In genomic region chrIII:7376143-7376802, ce11 we compare ENCODE assay signal across 5 worm cellular contexts.
TF ChIP-seq lines count a peak whose summit lies in the region.

No protein-coding gene starts in this region.

TF ChIP-seq in whole organism, L1 larva, 84 proteins besides CTCF, POLR2A, EP300 and RAD21 (continues in another document):
- TF ChIP-seq lin-15B (tag; optimal IDR thresholded peaks at IDR 0.05; lab: Kevin White, UChicago) (no peak), nhr-84 (tag; optimal IDR thresholded peaks at IDR 0.05; lab: Kevin White, UChicago) (no peak), grh-1 (GFP tag; IDR thresholded peaks at IDR 0.05; lab: Robert Waterston, UW) (peak; percentile 89), sox-4 (tag; optimal IDR thresholded peaks at IDR 0.05; lab: Kevin White, UChicago) (no peak), swsn-7 (tag; optimal IDR thresholded peaks at IDR 0.05; lab: Kevin White, UChicago) (peak; percentile 68), elt-3 (tag; optimal IDR thresholded peaks at IDR 0.05; lab: Kevin White, UChicago) (peak in 5 of 6 experiments; percentile 14 to 91 (median 53)), nhr-76 (tag; optimal IDR thresholded peaks at IDR 0.05; lab: Kevin White, UChicago) (no peak), unc-98 (GFP tag; IDR thresholded peaks at IDR 0.05; lab: Robert Waterston, UW) (no peak), elt-2 (tag; optimal IDR thresholded peaks at IDR 0.05; lab: Kevin White, UChicago) (no peak), lin-39 (tag; optimal IDR thresholded peaks at IDR 0.05; lab: Kevin White, UChicago) (no peak), F16B12.6 (tag; optimal IDR thresholded peaks at IDR 0.05; lab: Kevin White, UChicago) (peak; percentile 27), snu-23 (GFP tag; optimal IDR thresholded peaks at IDR 0.05; lab: Kevin White, UChicago) (peak; percentile 96), efl-3 (GFP tag; optimal IDR thresholded peaks at IDR 0.05; lab: Kevin White, UChicago) (no peak), blmp-1 (tag; optimal IDR thresholded peaks at IDR 0.05; lab: Kevin White, UChicago) (peak; percentile 89), fos-1 (tag; optimal IDR thresholded peaks at IDR 0.05; lab: Kevin White, UChicago) (no peak), unc-62 (GFP tag; optimal IDR thresholded peaks at IDR 0.05; lab: Kevin White, UChicago) (no peak), nhr-28 (tag; optimal IDR thresholded peaks at IDR 0.05; lab: Kevin White, UChicago) (no peak), jun-1 (tag; optimal IDR thresholded peaks at IDR 0.05; lab: Kevin White, UChicago) (peak; percentile 58), egl-13 (tag; optimal IDR thresholded peaks at IDR 0.05; lab: Kevin White, UChicago) (no peak)

TF ChIP-seq in whole organism, L3 larva, 47 proteins besides CTCF, POLR2A, EP300 and RAD21 (continues in another document):
- TF ChIP-seq ama-1 (optimal IDR thresholded peaks at IDR 0.05; lab: Kevin White, UChicago), result peak; percentile 70
- no peak for TF ChIP-seq ceh-28 (tag; optimal IDR thresholded peaks at IDR 0.05; lab: Kevin White, UChicago)
- no peak for TF ChIP-seq nhr-77 (tag; optimal IDR thresholded peaks at IDR 0.05; lab: Kevin White, UChicago)
- no peak for TF ChIP-seq ztf-11 (tag; optimal IDR thresholded peaks at IDR 0.05; lab: Kevin White, UChicago)
- TF ChIP-seq nfya-1 (tag; optimal IDR thresholded peaks at IDR 0.05; lab: Kevin White, UChicago; ENCODE audit: insufficient read depth), result peak; percentile 57
- TF ChIP-seq aly-2 (tag; optimal IDR thresholded peaks at IDR 0.05; lab: Kevin White, UChicago), result no peak
- peak; percentile 25 for TF ChIP-seq mml-1 (tag; optimal IDR thresholded peaks at IDR 0.05; lab: Kevin White, UChicago)
- TF ChIP-seq ztf-4 (tag; optimal IDR thresholded peaks at IDR 0.05; lab: Kevin White, UChicago), result no peak
- TF ChIP-seq hmg-11 (tag; optimal IDR thresholded peaks at IDR 0.05; lab: Kevin White, UChicago), result peak; percentile 11
- peak; percentile 77 for TF ChIP-seq fos-1 (tag; optimal IDR thresholded peaks at IDR 0.05; lab: Kevin White, UChicago)
- no peak for TF ChIP-seq zag-1 (tag; optimal IDR thresholded peaks at IDR 0.05; lab: Kevin White, UChicago)
- TF ChIP-seq nhr-237 (tag; optimal IDR thresholded peaks at IDR 0.05; lab: Kevin White, UChicago), result no peak
- peak; percentile 96 for TF ChIP-seq nhr-23 (tag; optimal IDR thresholded peaks at IDR 0.05; lab: Kevin White, UChicago)
- TF ChIP-seq snpc-4 (tag; optimal IDR thresholded peaks at IDR 0.05; lab: Kevin White, UChicago), result no peak
- TF ChIP-seq nhr-43 (tag; optimal IDR thresholded peaks at IDR 0.05; lab: Kevin White, UChicago; ENCODE audit: poor library complexity, severe bottlenecking), result peak; percentile 95
- peak; percentile 64 for TF ChIP-seq jun-1 (tag; optimal IDR thresholded peaks at IDR 0.05; lab: Kevin White, UChicago)
- TF ChIP-seq fkh-2 (tag; optimal IDR thresholded peaks at IDR 0.05; lab: Kevin White, UChicago), result no peak
- TF ChIP-seq elt-2 (tag; optimal IDR thresholded peaks at IDR 0.05; lab: Kevin White, UChicago), result peak; percentile 73
- TF ChIP-seq ceh-16 (tag; optimal IDR thresholded peaks at IDR 0.05; lab: Kevin White, UChicago), result no peak

TF ChIP-seq in whole organism, early embryonic, 17 proteins besides CTCF, POLR2A, EP300 and RAD21:
- TF ChIP-seq B0310.2 (tag; optimal IDR thresholded peaks at IDR 0.05; lab: Kevin White, UChicago) (no peak), hmg-4 (GFP tag; optimal IDR thresholded peaks at IDR 0.05; lab: Kevin White, UChicago) (peak; percentile 86), hnd-1 (tag; optimal IDR thresholded peaks at IDR 0.05; lab: Kevin White, UChicago) (no peak)

TF ChIP-seq in whole organism, midembryonic, 9 proteins besides CTCF, POLR2A, EP300 and RAD21:
- TF ChIP-seq ztf-23 (GFP tag; IDR thresholded peaks at IDR 0.05; lab: Robert Waterston, UW) (no peak), flt-1 (GFP tag; IDR thresholded peaks at IDR 0.05; lab: Robert Waterston, UW) (0 out of 2 replicates have a peak, but pooled peaks have one; percentile 25)

TF ChIP-seq in whole organism, young adult, 124 proteins besides CTCF, POLR2A, EP300 and RAD21 (continues in another document):
- TF ChIP-seq mel-28 (tag; optimal IDR thresholded peaks at IDR 0.05; lab: Kevin White, UChicago; ENCODE audit: borderline replicate concordance) (no peak), efl-1 (GFP tag; optimal IDR thresholded peaks at IDR 0.05; lab: Kevin White, UChicago) (no peak), bed-2 (GFP tag; IDR thresholded peaks at IDR 0.05; lab: Robert Waterston, UW) (no peak), ztf-6 (GFP tag; IDR thresholded peaks at IDR 0.05; lab: Robert Waterston, UW) (no peak), rpc-1 (optimal IDR thresholded peaks at IDR 0.05; lab: Kevin White, UChicago) (no peak), rpc-1 (tag; optimal IDR thresholded peaks at IDR 0.05; lab: Kevin White, UChicago) (no peak), xnd-1 (tag; optimal IDR thresholded peaks at IDR 0.05; lab: Kevin White, UChicago) (no peak), snpc-4 (GFP tag; optimal IDR thresholded peaks at IDR 0.05; lab: Kevin White, UChicago) (no peak), snpc-4 (tag; optimal IDR thresholded peaks at IDR 0.05; lab: Kevin White, UChicago) (peak in 3 of 4 experiments; percentile 3 to 48 (median 21)), gei-17 (GFP tag; optimal IDR thresholded peaks at IDR 0.05; lab: Kevin White, UChicago) (peak; percentile 49), sdz-38 (tag; optimal IDR thresholded peaks at IDR 0.05; lab: Kevin White, UChicago) (no peak), tbx-9 (tag; optimal IDR thresholded peaks at IDR 0.05; lab: Kevin White, UChicago; ENCODE audit: borderline replicate concordance) (no peak), athp-1 (tag; optimal IDR thresholded peaks at IDR 0.05; lab: Kevin White, UChicago) (no peak), dox-1 (GFP tag; IDR thresholded peaks at IDR 0.05; lab: Robert Waterston, UW) (peak; percentile 56), lin-40 (tag; optimal IDR thresholded peaks at IDR 0.05; lab: Kevin White, UChicago) (peak; percentile 79), lag-1 (GFP tag; IDR thresholded peaks at IDR 0.05; lab: Robert Waterston, UW) (no peak), ceh-40 (GFP tag; IDR thresholded peaks at IDR 0.05; lab: Robert Waterston, UW) (no peak), rcor-1 (GFP tag; IDR thresholded peaks at IDR 0.05; lab: Robert Waterston, UW) (no peak), ztf-3 (GFP tag; optimal IDR thresholded peaks at IDR 0.05; lab: Kevin White, UChicago) (no peak), pbrm-1 (GFP tag; IDR thresholded peaks at IDR 0.05; lab: Robert Waterston, UW) (peak; percentile 22; the same call in 1 of the 2 replicates), unc-130 (GFP tag; optimal IDR thresholded peaks at IDR 0.05; lab: Kevin White, UChicago) (no peak), fkh-3 (tag; optimal IDR thresholded peaks at IDR 0.05; lab: Kevin White, UChicago) (no peak), lin-26 (GFP tag; IDR thresholded peaks at IDR 0.05; lab: Robert Waterston, UW) (0 out of 2 replicates have a peak, but pooled peaks have one; percentile 52), dpff-1 (tag; optimal IDR thresholded peaks at IDR 0.05; lab: Kevin White, UChicago) (no peak), madf-8 (GFP tag; conservative IDR thresholded peaks at IDR 0.05; lab: Robert Waterston, UW) (no peak), snpc-1.3 (tag; optimal IDR thresholded peaks at IDR 0.05; lab: Kevin White, UChicago; ENCODE audit: insufficient read depth) (no peak), tbp1 (GFP tag; optimal IDR thresholded peaks at IDR 0.05; lab: Kevin White, UChicago) (peak; percentile 63), let-526 (GFP tag; IDR thresholded peaks at IDR 0.05; lab: Robert Waterston, UW) (no peak), pha-4 (tag; optimal IDR thresholded peaks at IDR 0.05; lab: Kevin White, UChicago) (no peak), egl-18 (GFP tag; IDR thresholded peaks at IDR 0.05; lab: Robert Waterston, UW) (no peak), egrh-3 (GFP tag; IDR thresholded peaks at IDR 0.05; lab: Robert Waterston, UW) (no peak), F39B2.1 (GFP tag; IDR thresholded peaks at IDR 0.05; lab: Robert Waterston, UW) (no peak), tlf-1 (GFP tag; optimal IDR thresholded peaks at IDR 0.05; lab: Kevin White, UChicago) (peak; percentile 60), hsf-1 (GFP tag; IDR thresholded peaks at IDR 0.05; lab: Robert Waterston, UW) (peak; percentile 59; the same call in 1 of the 2 replicates), ccch-3 (GFP tag; optimal IDR thresholded peaks at IDR 0.05; lab: Kevin White, UChicago) (no peak), chd-7 (tag; optimal IDR thresholded peaks at IDR 0.05; lab: Kevin White, UChicago) (peak; percentile 80), F23B12.7 (tag; optimal IDR thresholded peaks at IDR 0.05; lab: Kevin White, UChicago; ENCODE audit: insufficient read depth) (peak; percentile 21), F57C9.4 (tag; optimal IDR thresholded peaks at IDR 0.05; lab: Kevin White, UChicago) (no peak), B0019.2 (GFP tag; conservative IDR thresholded peaks at IDR 0.05; lab: Robert Waterston, UW) (no peak), ekl-4 (GFP tag; IDR thresholded peaks at IDR 0.05; lab: Robert Waterston, UW) (peak; percentile 62), nhr-179 (tag; optimal IDR thresholded peaks at IDR 0.05; lab: Kevin White, UChicago) (no peak), ZK185.1 (tag; optimal IDR thresholded peaks at IDR 0.05; lab: Kevin White, UChicago; ENCODE audit: poor library complexity, severe bottlenecking) (peak; percentile 50), attf-6 (GFP tag; IDR thresholded peaks at IDR 0.05; lab: Robert Waterston, UW) (no peak), nhr-80 (tag; optimal IDR thresholded peaks at IDR 0.05; lab: Kevin White, UChicago) (peak; percentile 73), ceh-79 (tag; optimal IDR thresholded peaks at IDR 0.05; lab: Kevin White, UChicago) (no peak), ztf-22 (GFP tag; optimal IDR thresholded peaks at IDR 0.05; lab: Kevin White, UChicago) (no peak), F55B11.4 (tag; optimal IDR thresholded peaks at IDR 0.05; lab: Kevin White, UChicago; ENCODE audit: borderline replicate concordance, insufficient read depth) (no peak), snpc-3.4 (tag; optimal IDR thresholded peaks at IDR 0.05; lab: Kevin White, UChicago) (no peak), C06A6.2 (GFP tag; conservative IDR thresholded peaks at IDR 0.05; lab: Robert Waterston, UW) (peak; percentile 62; the same call in 1 of the 2 replicates), B0035.1 (tag; optimal IDR thresholded peaks at IDR 0.05; lab: Kevin White, UChicago) (no peak), aptf-3 (GFP tag; IDR thresholded peaks at IDR 0.05; lab: Robert Waterston, UW) (no peak), lsl-1 (GFP tag; optimal IDR thresholded peaks at IDR 0.05; lab: Kevin White, UChicago) (no peak), lsy-27 (tag; optimal IDR thresholded peaks at IDR 0.05; lab: Kevin White, UChicago; ENCODE audit: borderline replicate concordance, insufficient read depth) (no peak)

Comparison
In these comparisons a context has a peak if more than half of its experiments do, and no peak if none do; other contexts are left out.
1. Of the 8 proteins assayed by ChIP-seq in both whole organism, young adult and whole organism, L1 larva: peak only in whole organism, young adult: snpc-4; only in whole organism, L1 larva: dpl-1, efl-1, lin-35 and unc-130; in both: nhr-90; in neither: 2.